Worm (Caenorhabditis elegans) whole organism, L4/young adult: ENCODE data around the gene C02D5.4.

ENCODE experiments used
- dao-5 ChIP-seq: sonication (generic microtip); optimal IDR thresholded peaks from 2 replicates; lab custom pipeline; 2016; ENCODE audit warnings: missing genotype, missing genetic modification characterization, moderate library complexity, missing compliant biosample characterization
- him-1 ChIP-seq: sonication (generic microtip); optimal IDR thresholded peaks from 2 replicates; lab custom pipeline; 2016; ENCODE audit warnings: missing genotype, missing genetic modification reagents, missing genetic modification characterization, missing compliant biosample characterization

DNA sequence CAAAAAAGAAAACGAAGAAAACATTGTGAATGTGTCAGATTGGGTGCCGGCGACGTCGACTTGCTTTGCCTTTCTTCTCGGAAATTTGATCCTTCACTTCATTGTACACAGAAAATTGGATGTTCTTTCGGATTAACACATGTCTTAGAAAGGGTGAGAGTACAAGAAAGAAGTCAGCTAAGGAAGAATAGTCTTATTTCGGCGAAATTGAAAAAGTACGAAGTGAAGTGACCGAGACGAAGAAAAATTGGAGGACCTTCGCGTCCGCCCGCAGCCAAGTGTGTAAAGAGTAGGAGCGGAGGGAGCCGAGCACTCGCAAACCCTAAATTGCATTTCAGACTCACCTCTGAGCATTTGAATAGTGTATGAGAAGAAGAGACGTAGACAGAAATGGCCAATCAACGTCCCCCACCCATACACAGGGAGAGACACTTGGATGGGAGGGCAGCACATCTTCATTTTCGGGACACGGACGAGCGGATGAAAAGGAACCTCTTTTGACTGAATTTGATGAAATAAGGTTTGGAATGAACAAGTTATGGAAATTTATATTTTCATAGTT lies 36.7 kb downstream of the C02D5.4 start, which contains the start of gene glr-1:
- TF ChIP-seq dao-5 (no peak), him-1 (tag; lab: Kevin White, UChicago) (no peak)
